Worm (Caenorhabditis elegans): ENCODE measurements around the gene clk-1.

Gene clk-1

DNA sequence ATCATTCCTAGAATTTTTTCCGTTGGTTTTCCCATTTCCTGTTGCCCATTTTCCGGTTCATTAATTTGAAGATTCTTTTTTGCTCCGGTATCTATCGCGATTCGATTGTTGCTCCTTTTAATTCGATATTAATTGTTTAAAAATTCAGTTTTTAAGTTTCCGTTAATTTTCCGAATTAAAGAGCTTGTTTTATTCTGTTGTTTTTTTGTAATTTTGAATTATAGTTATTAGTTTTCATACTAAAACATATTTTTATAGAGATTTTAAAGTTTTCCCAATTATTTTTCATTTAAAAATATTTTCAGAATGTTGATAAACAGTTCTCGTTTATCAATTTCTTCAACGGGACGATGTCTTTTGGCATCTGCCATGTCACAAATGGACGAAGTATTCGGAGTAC lies 43.4 kb upstream of the clk-1 start, which contains the start of gene mrps-26:
Gene mrps-26, plus strand, starts transcription at position 301 of the 400 bp plus-strand sequence.
- TF ChIP-seq hlh-15 (tag; optimal IDR thresholded peaks at IDR 0.05), result no peak
- TF ChIP-seq ceh-30 (tag; optimal IDR thresholded peaks at IDR 0.05), result no peak
- no peak for TF ChIP-seq ztf-16 (tag; optimal IDR thresholded peaks at IDR 0.05)
- no peak for TF ChIP-seq ahr-1 (tag; optimal IDR thresholded peaks at IDR 0.05)
- no peak for TF ChIP-seq hlh-30 (tag; optimal IDR thresholded peaks at IDR 0.05; ENCODE audit: insufficient read depth)
- TF ChIP-seq ceh-31 (tag; optimal IDR thresholded peaks at IDR 0.05), result no peak
- TF ChIP-seq pqm-1 (tag; optimal IDR thresholded peaks at IDR 0.05), result no peak
- no peak for TF ChIP-seq tbx-7 (tag; optimal IDR thresholded peaks at IDR 0.05)
- TF ChIP-seq ceh-14 (tag; optimal IDR thresholded peaks at IDR 0.05), result no peak
- TF ChIP-seq ceh-2 (tag; optimal IDR thresholded peaks at IDR 0.05), result no peak
- no peak for TF ChIP-seq ceh-48 (tag; optimal IDR thresholded peaks at IDR 0.05)
- no peak for TF ChIP-seq C38D4.7 (GFP tag; optimal IDR thresholded peaks at IDR 0.05)
- no peak for TF ChIP-seq tbx-2 (tag; optimal IDR thresholded peaks at IDR 0.05)
- TF ChIP-seq ceh-45 (GFP tag; IDR thresholded peaks at IDR 0.05), result no peak
- TF ChIP-seq mec-3 (tag; optimal IDR thresholded peaks at IDR 0.05; ENCODE audit: borderline replicate concordance), result no peak
- no peak for TF ChIP-seq ceh-19 (GFP tag; optimal IDR thresholded peaks at IDR 0.05)
- TF ChIP-seq odd-2 (tag; optimal IDR thresholded peaks at IDR 0.05), result no peak
- TF ChIP-seq sdc-2 (tag; optimal IDR thresholded peaks at IDR 0.05), result no peak
- TF ChIP-seq elt-4 (tag; optimal IDR thresholded peaks at IDR 0.05), result no peak

ce11 chrIII:5236104-5236503 lies 41.6 kb upstream of the clk-1 start, which contains the start of gene prx-10:
TSS of gene prx-10 (plus strand) at chrIII:5236404.
- TF ChIP-seq hlh-15 (tag; optimal IDR thresholded peaks at IDR 0.05), result no peak
- no peak for TF ChIP-seq unc-86 (tag; optimal IDR thresholded peaks at IDR 0.05)
- TF ChIP-seq nhr-232 (tag; optimal IDR thresholded peaks at IDR 0.05), result no peak
- TF ChIP-seq T23F11.4 (GFP tag; optimal IDR thresholded peaks at IDR 0.05), result no peak
- TF ChIP-seq ceh-45 (GFP tag; IDR thresholded peaks at IDR 0.05), result no peak
- no peak for TF ChIP-seq mec-3 (tag; optimal IDR thresholded peaks at IDR 0.05; ENCODE audit: borderline replicate concordance)
- TF ChIP-seq odd-2 (tag; optimal IDR thresholded peaks at IDR 0.05), result no peak
- TF ChIP-seq dve-1 (tag; optimal IDR thresholded peaks at IDR 0.05), result no peak
- TF ChIP-seq ceh-30 (tag; optimal IDR thresholded peaks at IDR 0.05), result no peak
- TF ChIP-seq pha-2 (tag; optimal IDR thresholded peaks at IDR 0.05), result no peak
- no peak for TF ChIP-seq syd-9 (tag; optimal IDR thresholded peaks at IDR 0.05)
- no peak for TF ChIP-seq C38D4.7 (GFP tag; optimal IDR thresholded peaks at IDR 0.05)
- no peak for TF ChIP-seq ceh-14 (tag; optimal IDR thresholded peaks at IDR 0.05)
- no peak for TF ChIP-seq pag-3 (tag; optimal IDR thresholded peaks at IDR 0.05; ENCODE audit: borderline replicate concordance)
- TF ChIP-seq tbx-7 (tag; optimal IDR thresholded peaks at IDR 0.05), result no peak
- TF ChIP-seq ceh-34 (tag; optimal IDR thresholded peaks at IDR 0.05), result no peak
- TF ChIP-seq ama-1 (optimal IDR thresholded peaks at IDR 0.05), result no peak

DNA sequence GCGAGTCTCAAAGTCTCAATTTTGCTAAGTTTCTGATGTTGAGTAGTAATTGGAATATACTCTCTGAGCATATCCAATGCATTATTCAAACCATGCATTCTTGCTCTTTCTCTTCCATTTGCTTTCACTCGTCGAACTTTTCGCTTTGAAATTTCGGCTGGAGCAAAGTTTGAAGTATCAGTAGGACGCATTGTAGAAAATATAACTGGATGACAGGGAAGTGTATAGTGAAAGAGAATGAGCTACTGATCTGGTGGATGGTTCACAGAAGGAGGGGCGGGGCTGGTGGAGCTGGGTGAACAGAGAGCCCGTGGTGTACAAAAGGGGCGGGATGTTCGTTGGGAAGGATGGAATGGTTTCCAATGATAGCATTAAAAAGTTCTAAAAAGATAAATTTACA lies 35.8 kb upstream of the clk-1 start:
- TF ChIP-seq pax-1 (tag; optimal IDR thresholded peaks at IDR 0.05) (no peak), sox-4 (tag; optimal IDR thresholded peaks at IDR 0.05) (no peak), elt-2 (tag; optimal IDR thresholded peaks at IDR 0.05) (no peak), madf-2 (tag; optimal IDR thresholded peaks at IDR 0.05) (no peak), hlh-15 (tag; optimal IDR thresholded peaks at IDR 0.05) (no peak), pqm-1 (tag; optimal IDR thresholded peaks at IDR 0.05) (no peak), fkh-10 (GFP tag; optimal IDR thresholded peaks at IDR 0.05) (no peak), syd-9 (tag; optimal IDR thresholded peaks at IDR 0.05) (no peak)

- TF ChIP-seq ceh-24 (tag; optimal IDR thresholded peaks at IDR 0.05) (no peak), ceh-30 (tag; optimal IDR thresholded peaks at IDR 0.05) (no peak), ceh-14 (tag; optimal IDR thresholded peaks at IDR 0.05) (no peak), pha-4 (tag; optimal IDR thresholded peaks at IDR 0.05) (no peak), K09A11.1 (tag; optimal IDR thresholded peaks at IDR 0.05; ENCODE audit: insufficient read depth) (no peak), ahr-1 (tag; optimal IDR thresholded peaks at IDR 0.05) (no peak), ttx-3 (tag; optimal IDR thresholded peaks at IDR 0.05) (no peak), mec-3 (tag; optimal IDR thresholded peaks at IDR 0.05; ENCODE audit: borderline replicate concordance) (no peak), ceh-31 (tag; optimal IDR thresholded peaks at IDR 0.05) (no peak), F13H6.1 (tag; optimal IDR thresholded peaks at IDR 0.05) (no peak)
These were observed 33.2 kb upstream of the clk-1 start, which contains the start of gene cnd-1 for ce11 chrIII:5244539-5244938. TSS of gene cnd-1 (minus strand) at chrIII:5244639.
